Worm (Caenorhabditis elegans): Measurements from ENCODE around the gene T28H10.1.
A peak's percentile ranks its signal among the peaks of the same experiment; 100 is the strongest.

ce11 chrV:12532369-12532768 lies 28.8 kb downstream of the T28H10.1 start:
- no peak for TF ChIP-seq lin-13 (GFP tag; optimal IDR thresholded peaks at IDR 0.05)
- no peak for TF ChIP-seq nhr-11 (tag; optimal IDR thresholded peaks at IDR 0.05)
- TF ChIP-seq ceh-82 (tag; optimal IDR thresholded peaks at IDR 0.05) = no peak
- TF ChIP-seq lin-39 (tag; optimal IDR thresholded peaks at IDR 0.05) = no peak
- TF ChIP-seq snpc-4 (tag; optimal IDR thresholded peaks at IDR 0.05) = no peak
- TF ChIP-seq elt-2 (tag; optimal IDR thresholded peaks at IDR 0.05) = peak; percentile 57
- TF ChIP-seq ama-1 (optimal IDR thresholded peaks at IDR 0.05) = no peak

Data from whole organism, L1 larva.